Fruit fly (Drosophila melanogaster): ENCODE results near the gene CG7742.

Gene CG7742

dm6 chr2L:5234714-5235298 is 19.9 kb upstream of the CG7742 start:
- TF ChIP-seq pan (optimal IDR thresholded peaks at IDR 0.05) (no peak), CG8478 (optimal IDR thresholded peaks at IDR 0.05) (no peak), Dll (optimal IDR thresholded peaks at IDR 0.05) (no peak), EcR (GFP tag; optimal IDR thresholded peaks at IDR 0.05) (no peak), psq (optimal IDR thresholded peaks at IDR 0.05) (no peak)

DNA sequence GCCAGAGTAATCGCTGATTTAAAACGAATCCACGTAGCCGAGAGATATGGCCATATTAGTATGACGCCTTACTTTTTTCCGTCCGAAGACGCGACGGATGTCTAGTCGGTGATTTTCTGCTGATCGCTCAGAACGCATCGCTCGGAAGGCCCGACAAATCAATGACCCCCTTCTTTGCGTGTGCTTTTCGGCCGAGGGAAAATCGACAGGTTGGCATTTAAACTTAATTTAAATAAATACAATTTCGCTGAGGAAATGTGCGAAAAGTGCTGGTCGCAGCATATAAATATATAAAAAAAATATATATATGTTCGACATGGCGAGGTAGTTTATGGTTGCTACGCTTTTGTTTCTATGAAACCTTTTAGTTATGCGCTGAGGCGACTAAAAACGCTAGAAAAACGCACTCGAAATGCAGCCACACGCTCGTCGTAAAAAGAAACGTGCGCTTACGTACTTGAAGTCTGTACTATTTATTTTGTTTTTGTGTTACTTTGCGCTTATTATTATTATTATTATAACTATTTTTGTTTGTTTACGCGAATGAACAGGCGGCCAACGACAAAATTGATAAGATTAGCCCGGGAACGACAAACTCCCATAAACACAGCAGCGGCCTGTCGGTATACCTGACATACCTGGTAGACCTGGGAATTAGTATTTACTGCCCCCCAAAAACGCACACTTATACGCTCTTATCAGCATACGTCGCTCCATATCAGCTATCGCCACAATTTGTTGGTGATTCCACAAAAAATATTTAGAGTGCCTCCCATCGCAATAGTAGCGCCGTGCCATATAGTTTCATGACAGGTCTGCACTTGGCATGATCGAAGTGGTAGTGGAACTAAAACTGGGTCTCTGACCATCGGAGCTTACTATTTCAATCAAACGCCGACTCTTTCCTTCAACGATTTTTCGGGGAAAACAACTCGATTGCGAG is 18.4 kb upstream of the CG7742 start:
- TF ChIP-seq usp (GFP tag; optimal IDR thresholded peaks at IDR 0.05) (no peak), Dll (optimal IDR thresholded peaks at IDR 0.05) (no peak), psq (optimal IDR thresholded peaks at IDR 0.05) (no peak), CG8478 (optimal IDR thresholded peaks at IDR 0.05) (no peak), EcR (GFP tag; optimal IDR thresholded peaks at IDR 0.05) (no peak), pan (optimal IDR thresholded peaks at IDR 0.05) (no peak)

DNA sequence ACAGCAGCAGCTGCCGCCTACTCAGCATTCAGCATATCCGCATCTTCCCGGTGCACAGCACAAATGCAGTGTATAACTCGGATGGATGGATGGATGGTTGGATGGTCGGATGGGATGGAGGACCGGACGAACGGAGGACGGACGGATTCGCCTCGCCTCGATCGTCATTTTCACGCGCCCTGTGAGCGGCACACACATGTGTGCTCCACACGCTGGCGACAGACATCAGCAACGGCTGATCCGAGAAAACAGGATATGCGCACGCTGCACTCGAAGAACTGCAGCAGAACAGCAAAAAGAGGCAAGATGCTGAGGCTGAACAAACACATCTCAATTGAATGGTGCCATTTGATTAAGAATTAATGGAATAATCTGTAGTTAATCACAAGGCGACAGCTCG is 17.3 kb upstream of the CG7742 start:
- TF ChIP-seq usp (GFP tag; optimal IDR thresholded peaks at IDR 0.05) (no peak), Dll (optimal IDR thresholded peaks at IDR 0.05) (no peak), EcR (GFP tag; optimal IDR thresholded peaks at IDR 0.05) (no peak), pan (optimal IDR thresholded peaks at IDR 0.05) (no peak), psq (optimal IDR thresholded peaks at IDR 0.05) (no peak), CG8478 (optimal IDR thresholded peaks at IDR 0.05) (no peak)

DNA sequence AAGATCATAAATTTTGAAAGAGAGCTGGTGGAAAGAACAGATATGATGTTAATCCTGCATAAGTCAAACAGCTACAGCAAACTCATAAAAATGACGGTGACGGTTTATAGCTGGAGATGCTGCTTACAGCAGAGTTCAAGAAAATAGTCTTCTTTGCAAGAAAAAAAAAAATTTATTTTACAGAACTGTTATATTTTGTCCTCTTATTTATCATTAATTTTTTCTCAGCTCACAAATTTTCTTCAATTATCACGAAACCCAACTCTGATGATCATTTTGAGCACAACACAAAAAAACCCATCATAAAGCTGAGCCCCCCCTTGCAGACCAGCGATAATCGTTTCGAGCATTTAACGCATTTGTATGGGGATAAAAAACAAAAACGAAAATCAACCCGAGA is 16.6 kb upstream of the CG7742 start:
- TF ChIP-seq Dll (optimal IDR thresholded peaks at IDR 0.05) (no peak), pan (optimal IDR thresholded peaks at IDR 0.05) (no peak), psq (optimal IDR thresholded peaks at IDR 0.05) (no peak), EcR (GFP tag; optimal IDR thresholded peaks at IDR 0.05) (no peak), CG8478 (optimal IDR thresholded peaks at IDR 0.05) (no peak), usp (GFP tag; optimal IDR thresholded peaks at IDR 0.05) (no peak)

dm6 chr2L:5230772-5231171 is 15.9 kb upstream of the CG7742 start:
- TF ChIP-seq Dll (optimal IDR thresholded peaks at IDR 0.05) (no peak), psq (optimal IDR thresholded peaks at IDR 0.05) (no peak), usp (GFP tag; optimal IDR thresholded peaks at IDR 0.05) (no peak), pan (optimal IDR thresholded peaks at IDR 0.05) (no peak), CG8478 (optimal IDR thresholded peaks at IDR 0.05) (no peak), EcR (GFP tag; optimal IDR thresholded peaks at IDR 0.05) (no peak)

- TF ChIP-seq EcR (GFP tag; optimal IDR thresholded peaks at IDR 0.05) = no peak
- TF ChIP-seq Dll (optimal IDR thresholded peaks at IDR 0.05) = no peak
- no peak for TF ChIP-seq pan (optimal IDR thresholded peaks at IDR 0.05)
- no peak for TF ChIP-seq CG8478 (optimal IDR thresholded peaks at IDR 0.05)
- no peak for TF ChIP-seq usp (GFP tag; optimal IDR thresholded peaks at IDR 0.05)
- no peak for TF ChIP-seq psq (optimal IDR thresholded peaks at IDR 0.05)
Observed at dm6 chr2L:5229735-5230347, 15.0 kb upstream of the CG7742 start.

DNA sequence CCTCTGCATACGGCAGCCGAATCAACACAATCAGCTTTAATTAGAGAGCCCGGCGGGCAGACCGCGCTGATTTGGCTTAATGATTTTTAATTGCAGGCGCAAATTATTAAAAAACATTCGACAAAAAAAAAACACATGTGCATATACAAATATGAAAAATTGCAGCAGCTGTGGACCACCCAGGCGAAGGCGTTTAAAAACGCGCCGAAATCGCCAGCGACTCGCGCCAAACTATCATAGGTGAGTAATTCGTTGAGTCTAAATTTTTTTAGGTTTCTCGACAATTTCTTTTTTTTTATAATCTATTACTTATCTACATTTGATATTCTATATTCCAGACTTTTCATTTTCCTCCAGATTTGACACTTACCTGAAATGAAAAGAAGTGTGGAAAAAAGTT is 14.4 kb upstream of the CG7742 start:
- TF ChIP-seq pan (optimal IDR thresholded peaks at IDR 0.05) (no peak), usp (GFP tag; optimal IDR thresholded peaks at IDR 0.05) (no peak), Dll (optimal IDR thresholded peaks at IDR 0.05) (no peak)

DNA sequence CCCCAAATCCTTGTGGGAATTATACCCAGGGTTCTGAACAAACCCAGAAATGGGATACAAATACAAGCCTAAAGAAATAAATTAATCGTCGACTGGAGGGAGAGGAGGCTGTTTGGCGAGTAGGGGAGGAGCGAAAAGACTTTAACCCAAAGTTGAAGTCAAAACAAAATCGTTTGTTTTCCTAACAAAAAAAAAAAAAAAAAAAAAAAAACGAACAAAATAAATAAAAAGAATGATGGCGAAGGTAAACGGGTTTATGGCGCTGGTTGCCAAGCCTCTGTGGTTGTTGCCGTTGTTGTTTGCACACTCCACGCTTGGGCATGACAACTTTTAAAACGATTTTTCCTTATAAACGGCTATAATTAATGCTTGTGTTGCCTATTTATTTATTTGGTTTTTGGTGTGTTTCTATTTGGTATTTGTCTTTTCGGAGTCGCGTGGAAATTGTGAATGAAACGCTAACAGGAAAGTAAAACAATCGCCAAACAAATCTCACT is 13.7 kb upstream of the CG7742 start:
- TF ChIP-seq pan (optimal IDR thresholded peaks at IDR 0.05) (peak; percentile 14), EcR (GFP tag; optimal IDR thresholded peaks at IDR 0.05) (no peak), usp (GFP tag; optimal IDR thresholded peaks at IDR 0.05) (no peak), Dll (optimal IDR thresholded peaks at IDR 0.05) (no peak)

dm6 chr2L:5226891-5227554 is 12.1 kb upstream of the CG7742 start:
- TF ChIP-seq CG8478 (optimal IDR thresholded peaks at IDR 0.05) = no peak

- no peak for TF ChIP-seq pan (optimal IDR thresholded peaks at IDR 0.05)
Observed at dm6 chr2L:5225547-5226213, 10.8 kb upstream of the CG7742 start.

DNA sequence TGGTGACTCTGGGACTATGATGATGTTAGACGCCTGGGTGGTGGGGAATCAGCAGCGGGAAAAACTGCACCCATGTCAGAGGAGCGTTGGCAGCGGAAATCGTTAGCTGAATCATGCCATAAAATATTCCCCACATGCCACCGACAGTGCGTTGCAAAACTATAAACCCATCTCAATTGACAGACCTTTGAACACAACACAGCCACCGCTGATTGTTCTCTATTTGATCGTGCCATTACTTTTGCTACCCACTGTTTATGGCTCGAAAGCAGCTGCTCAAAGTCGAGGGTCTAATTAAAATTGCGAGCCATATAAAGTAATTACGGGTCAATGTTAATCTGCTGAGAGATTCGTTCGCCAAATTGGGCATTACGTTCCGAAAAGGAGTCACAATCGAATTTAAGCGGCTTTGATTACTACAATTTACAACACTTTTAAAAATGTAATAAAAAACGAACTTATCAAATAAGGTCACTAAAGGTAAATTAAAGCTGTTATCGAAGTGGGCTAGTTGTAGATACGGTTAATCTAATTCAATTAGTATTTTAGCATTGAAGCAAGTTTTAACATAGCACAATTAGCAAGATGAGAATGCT is 9.9 kb upstream of the CG7742 start:
- TF ChIP-seq Dll (optimal IDR thresholded peaks at IDR 0.05) (no peak), pan (optimal IDR thresholded peaks at IDR 0.05) (no peak)

DNA sequence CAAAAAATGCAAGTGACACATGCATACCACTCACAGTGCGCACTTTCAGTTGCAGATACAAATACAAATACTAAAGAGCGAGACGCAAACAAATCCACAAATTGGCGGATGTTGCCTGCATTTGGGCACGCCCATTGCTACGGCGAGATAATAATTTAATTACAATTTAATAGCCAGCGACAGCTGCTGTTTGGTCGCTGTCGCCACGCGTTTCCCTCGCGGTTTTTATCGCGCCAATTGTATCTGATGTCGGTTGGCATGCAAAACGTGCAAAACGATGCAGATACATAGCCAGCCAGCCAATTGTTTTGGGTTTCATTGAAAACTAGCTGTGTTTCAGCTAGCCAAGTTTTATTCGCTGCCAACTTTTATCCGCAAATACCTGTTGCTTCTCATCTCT is 8.4 kb upstream of the CG7742 start:
- TF ChIP-seq usp (GFP tag; optimal IDR thresholded peaks at IDR 0.05) = no peak
- no peak for TF ChIP-seq pan (optimal IDR thresholded peaks at IDR 0.05)
- TF ChIP-seq CG8478 (optimal IDR thresholded peaks at IDR 0.05) = no peak
- no peak for TF ChIP-seq EcR (GFP tag; optimal IDR thresholded peaks at IDR 0.05)
- TF ChIP-seq psq (optimal IDR thresholded peaks at IDR 0.05) = no peak
- TF ChIP-seq Dll (optimal IDR thresholded peaks at IDR 0.05) = no peak

Measured in whole organism.